Worm (Caenorhabditis elegans): ENCODE results near the gene C31E10.5.

- TF ChIP-seq W03F9.2 (tag; optimal IDR thresholded peaks at IDR 0.05) = no peak
- no peak for TF ChIP-seq him-1 (tag; optimal IDR thresholded peaks at IDR 0.05)
- no peak for TF ChIP-seq dao-5 (tag; optimal IDR thresholded peaks at IDR 0.05)
Measured at ce11 chrX:13944184-13944583, 51.5 kb downstream of the C31E10.5 start.
